Fruit fly (Drosophila melanogaster) Kc167 (cell line): ENCODE data around the gene Aps.

Source experiments
- Myc ChIP-seq: fragments of >200 bp; optimal IDR thresholded peaks from 2 replicates; lab custom pipeline; 2017; ENCODE audit warnings: missing external identifiers
- Sin3A ChIP-seq: fragments of >200 bp; optimal IDR thresholded peaks from 2 replicates; lab custom pipeline; 2018; ENCODE audit warnings: missing external identifiers
- h ChIP-seq: fragments of >200 bp; optimal IDR thresholded peaks from 3 replicates; lab custom pipeline; 2018; ENCODE audit warnings: missing external identifiers
- insv ChIP-seq: fragments of >200 bp; optimal IDR thresholded peaks from 3 replicates; lab custom pipeline; 2018; ENCODE audit warnings: missing external identifiers
- ttk ChIP-seq: sonication (Bioruptor generic); optimal IDR thresholded peaks from 2 replicates; lab custom pipeline; 2017; ENCODE audit warnings: missing external identifiers

dm6 chr3L:10903449-10903848 is 4.5 kb upstream of the Aps start:
- no peak for TF ChIP-seq ttk
- TF ChIP-seq Myc, result no peak
- TF ChIP-seq Sin3A (lab: Kevin White, UChicago), result no peak
- no peak for TF ChIP-seq h
- TF ChIP-seq insv (lab: Kevin White, UChicago), result no peak
